Fruit fly (Drosophila melanogaster) whole organism, adult: ENCODE results near the gene CG31220.

Source experiments
- CG11617 ChIP-seq: fragments of 200-800 bp; sonication (Bioruptor generic); optimal IDR thresholded peaks from 2 replicates; lab custom pipeline; 2017; ENCODE audit warnings: mild to moderate bottlenecking, missing biosample characterization, missing genetic modification reagents, missing genetic modification characterization
- CG14711 ChIP-seq: fragments of 200-800 bp; sonication (Bioruptor generic); optimal IDR thresholded peaks from 2 replicates; lab custom pipeline; 2018; ENCODE audit warnings: missing biosample characterization, mild to moderate bottlenecking, missing genetic modification characterization, moderate library complexity
- CG5204 ChIP-seq: fragments of 200-800 bp; sonication (Bioruptor generic); optimal IDR thresholded peaks from 2 replicates; lab custom pipeline; 2016; ENCODE audit warnings: missing biosample characterization, missing genetic modification characterization
- CG7101 ChIP-seq: fragments of 200-800 bp; sonication (Bioruptor generic); optimal IDR thresholded peaks from 2 replicates; lab custom pipeline; 2018; ENCODE audit warnings: missing biosample characterization, mild to moderate bottlenecking, missing genetic modification characterization, moderate library complexity
- Crg-1 ChIP-seq: fragments of 200-800 bp; sonication (Bioruptor generic); optimal IDR thresholded peaks from 2 replicates; lab custom pipeline; 2016; ENCODE audit warnings: missing biosample characterization, missing genetic modification characterization
- Hr96 ChIP-seq: fragments of 200-800 bp; sonication (Bioruptor generic); optimal IDR thresholded peaks from 2 replicates; lab custom pipeline; 2016; ENCODE audit warnings: missing biosample characterization, missing genetic modification characterization
- Mnt ChIP-seq: fragments of 200-800 bp; sonication (Bioruptor generic); optimal IDR thresholded peaks from 2 replicates; lab custom pipeline; 2016; ENCODE audit warnings: missing biosample characterization, mild to moderate bottlenecking, missing genetic modification characterization
- bab1 ChIP-seq: fragments of 200-800 bp; sonication (Bioruptor generic); optimal IDR thresholded peaks from 3 replicates; lab custom pipeline; 2019; ENCODE audit warnings: missing biosample characterization, mild to moderate bottlenecking, missing genetic modification characterization, moderate library complexity
- cic ChIP-seq: fragments of 200-800 bp; sonication (Bioruptor generic); optimal IDR thresholded peaks from 2 replicates; lab custom pipeline; 2017; ENCODE audit warnings: missing biosample characterization, mild to moderate bottlenecking, missing genetic modification characterization, moderate library complexity
- cnc ChIP-seq, 2 experiments: fragments of >200 bp; optimal IDR thresholded peaks; 2 replicates each; lab custom pipeline; 2017
- kay ChIP-seq: fragments of 200-800 bp; sonication (Bioruptor generic); peaks from one replicate; lab custom pipeline; 2016; ENCODE audit warnings: missing biosample characterization, missing genetic modification characterization, borderline replicate concordance
- ovo ChIP-seq: fragments of 200-800 bp; sonication (Bioruptor generic); optimal IDR thresholded peaks from 2 replicates; lab custom pipeline; 2016; ENCODE audit warnings: missing biosample characterization, missing genetic modification characterization
- pad ChIP-seq: fragments of 200-800 bp; sonication (Bioruptor generic); optimal IDR thresholded peaks from 3 replicates; lab custom pipeline; 2017; ENCODE audit warnings: missing biosample characterization, missing genetic modification characterization, mild to moderate bottlenecking, moderate library complexity, missing genetic modification reagents

DNA sequence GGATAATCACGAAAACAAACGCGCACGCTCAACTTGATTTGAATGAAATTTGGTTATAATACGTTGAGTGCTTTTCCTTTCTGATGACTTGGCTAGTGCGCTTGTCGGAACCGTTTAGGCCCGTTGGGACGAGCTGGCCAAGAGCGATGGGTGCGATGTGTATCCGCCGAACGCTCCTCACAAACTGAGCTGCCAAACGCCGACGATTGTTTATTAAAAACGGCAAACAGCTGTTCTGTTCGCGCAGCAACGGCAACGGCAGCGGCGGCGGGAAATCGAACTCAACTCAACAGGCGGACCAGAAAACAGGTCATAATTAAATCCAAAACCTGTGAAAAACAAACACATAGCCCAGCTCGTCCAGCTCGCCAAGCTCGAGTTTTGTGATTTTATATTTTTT lies 27.3 kb upstream of the CG31220 start:
- TF ChIP-seq ovo (GFP tag; lab: Kevin White, UChicago), result no peak
- no peak for TF ChIP-seq pad (GFP tag; lab: Kevin White, UChicago)
- TF ChIP-seq Hr96, result no peak
- TF ChIP-seq CG14711 (tag; lab: Kevin White, UChicago), result no peak
- TF ChIP-seq kay, result no peak
- no peak for TF ChIP-seq CG11617 (GFP tag; lab: Kevin White, UChicago)
- TF ChIP-seq cnc (optimal IDR thresholded peaks at IDR 0.05; lab: Kevin White, UChicago), result no peak
- TF ChIP-seq CG7101, result no peak
- TF ChIP-seq bab1 (GFP tag; lab: Kevin White, UChicago), result no peak
- no peak for TF ChIP-seq Mnt (GFP tag; lab: Kevin White, UChicago)
- no peak for TF ChIP-seq Crg-1 (GFP tag; lab: Kevin White, UChicago)
- TF ChIP-seq CG5204 (GFP tag; lab: Kevin White, UChicago), result no peak
- TF ChIP-seq cic (GFP tag; lab: Kevin White, UChicago), result no peak
